Fruit fly (Drosophila melanogaster): ENCODE measurements around the gene CG32071.

The CG32071 gene

DNA sequence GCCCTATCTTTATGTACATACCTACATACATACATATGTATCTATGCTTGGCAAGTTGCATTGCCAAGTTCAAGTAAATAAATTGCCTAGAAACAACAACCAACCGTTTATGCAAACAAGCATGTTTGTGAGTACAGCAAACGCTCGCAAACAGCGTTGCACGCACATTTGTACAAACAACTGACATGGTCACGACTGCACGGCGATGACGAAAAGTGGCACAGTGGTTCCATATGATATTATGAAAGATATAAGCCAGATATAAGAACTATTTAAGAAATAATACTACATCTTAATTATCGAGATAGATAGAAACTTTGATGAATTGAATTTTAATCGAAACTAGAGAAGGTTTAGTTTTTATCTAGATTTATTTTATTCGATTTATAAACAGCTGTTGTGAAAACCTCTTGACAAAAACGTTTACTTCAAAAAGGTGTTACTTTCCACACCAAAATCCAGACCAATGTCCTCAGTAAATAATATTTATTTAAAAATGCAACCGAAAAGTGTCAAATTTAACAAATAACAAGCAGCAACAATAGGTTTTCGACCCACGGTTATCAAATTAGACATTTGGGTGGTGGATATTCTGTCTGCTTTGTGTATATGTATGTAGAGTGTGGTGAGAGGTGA, 13.8 kb downstream of the CG32071 start (continued):
- TF ChIP-seq CG18619 (GFP tag; optimal IDR thresholded peaks at IDR 0.05) (peak; percentile 93), Asciz (GFP tag; optimal IDR thresholded peaks at IDR 0.05) (peak; percentile 91), trem (tag; optimal IDR thresholded peaks at IDR 0.05) (peak; percentile 49), CG2889 (GFP tag; IDR thresholded peaks at IDR 0.05) (0 out of 3 replicates have a peak, but pooled peaks have one; percentile 37), CG18599 (GFP tag; optimal IDR thresholded peaks at IDR 0.05) (peak; percentile 85), CG12236 (GFP tag; optimal IDR thresholded peaks at IDR 0.05) (peak; percentile 82), Dip2 (GFP tag; IDR thresholded peaks at IDR 0.05) (no peak; the same call in 1 of the 2 replicates), sisA (GFP tag; IDR thresholded peaks at IDR 0.05) (peak; percentile 74), da (GFP tag; optimal IDR thresholded peaks at IDR 0.05) (peak; percentile 67), Drgx (GFP tag; IDR thresholded peaks at IDR 0.05) (peak; percentile 79), CG8388 (GFP tag; optimal IDR thresholded peaks at IDR 0.05) (peak; percentile 90), Dbx (GFP tag; IDR thresholded peaks at IDR 0.05) (peak; percentile 53; the same call in 1 of the 3 replicates), CG1647 (GFP tag; optimal IDR thresholded peaks at IDR 0.05) (peak; percentile 73), hb (GFP tag; IDR thresholded peaks at IDR 0.05; ENCODE audit: partially characterized antibody) (no peak), CG10431 (GFP tag; optimal IDR thresholded peaks at IDR 0.05) (peak; percentile 68), Opbp (GFP tag; IDR thresholded peaks at IDR 0.05; ENCODE audit: partially characterized antibody) (no peak), Doc2 (GFP tag; IDR thresholded peaks at IDR 0.05) (peak; percentile 49; the same call in 1 of the 2 replicates), CG4820 (GFP tag; optimal IDR thresholded peaks at IDR 0.05) (peak; percentile 87), wek (GFP tag; optimal IDR thresholded peaks at IDR 0.05) (peak; percentile 78), Hmx (GFP tag; optimal IDR thresholded peaks at IDR 0.05) (peak; percentile 68), bsh (GFP tag; optimal IDR thresholded peaks at IDR 0.05) (peak; percentile 58 to 89), ind (GFP tag; optimal IDR thresholded peaks at IDR 0.05) (peak; percentile 87), CG2116 (GFP tag; optimal IDR thresholded peaks at IDR 0.05) (peak; percentile 81), CG17385 (GFP tag; optimal IDR thresholded peaks at IDR 0.05) (peak; percentile 91), lilli (GFP tag; optimal IDR thresholded peaks at IDR 0.05) (peak; percentile 89), CG10366 (GFP tag; IDR thresholded peaks at IDR 0.05) (peak; percentile 68; the same call in 1 of the 2 replicates), bowl (GFP tag; IDR thresholded peaks at IDR 0.05) (no peak), btn (GFP tag; optimal IDR thresholded peaks at IDR 0.05) (peak; percentile 70), al (GFP tag; IDR thresholded peaks at IDR 0.05) (peak; percentile 47; the same call in 1 of the 2 replicates), Neu2 (GFP tag; optimal IDR thresholded peaks at IDR 0.05; ENCODE audit: borderline replicate concordance) (peak; percentile 25), CG31365 (tag; optimal IDR thresholded peaks at IDR 0.05) (peak; percentile 39), nmo (GFP tag; optimal IDR thresholded peaks at IDR 0.05) (peak; percentile 96), grn (GFP tag; optimal IDR thresholded peaks at IDR 0.05) (peak; percentile 74), CG33213 (GFP tag; optimal IDR thresholded peaks at IDR 0.05) (peak; percentile 79), CG13123 (GFP tag; optimal IDR thresholded peaks at IDR 0.05) (peak; percentile 75), kah (GFP tag; optimal IDR thresholded peaks at IDR 0.05) (peak; percentile 82), nau (GFP tag; optimal IDR thresholded peaks at IDR 0.05) (peak; percentile 93), CG12071 (GFP tag; optimal IDR thresholded peaks at IDR 0.05) (peak; percentile 74), peb (GFP tag; IDR thresholded peaks at IDR 0.05) (peak; percentile 39; the same call in 1 of the 2 replicates), CG9215 (GFP tag; IDR thresholded peaks at IDR 0.05) (0 out of 2 replicates have a peak, but pooled peaks have one; percentile 32), CG4617 (GFP tag; optimal IDR thresholded peaks at IDR 0.05; ENCODE audit: borderline replicate concordance) (peak; percentile 64), maf-S (GFP tag; optimal IDR thresholded peaks at IDR 0.05) (peak; percentile 41), CG15696 (tag; optimal IDR thresholded peaks at IDR 0.05) (peak; percentile 93), CG4404 (GFP tag; IDR thresholded peaks at IDR 0.05) (peak; percentile 65), CG17829 (tag; optimal IDR thresholded peaks at IDR 0.05) (peak; percentile 95), Trl (optimal IDR thresholded peaks at IDR 0.05) (no peak), Trl (GFP tag; optimal IDR thresholded peaks at IDR 0.05) (peak; percentile 81), ftz-f1 (GFP tag; optimal IDR thresholded peaks at IDR 0.05) (no peak), slou (GFP tag; optimal IDR thresholded peaks at IDR 0.05) (peak; percentile 40), MBD-R2 (GFP tag; IDR thresholded peaks at IDR 0.05) (peak; percentile 23; the same call in 1 of the 2 replicates)

Measured in whole organism, embryonic.